Worm (Caenorhabditis elegans): ENCODE results near the gene metl-5.
A peak's percentile ranks its signal among the peaks of the same experiment; 100 is the strongest.

Gene metl-5

ce11 chrIII:4796536-4796935 lies 6.3 kb upstream of the metl-5 start, which contains the start of gene tag-325:
Gene tag-325, plus strand, starts transcription at chrIII:4796836.
- TF ChIP-seq fos-1 (tag; optimal IDR thresholded peaks at IDR 0.05) = peak; percentile 26
- no peak for TF ChIP-seq mab-5 (tag; optimal IDR thresholded peaks at IDR 0.05)

DNA sequence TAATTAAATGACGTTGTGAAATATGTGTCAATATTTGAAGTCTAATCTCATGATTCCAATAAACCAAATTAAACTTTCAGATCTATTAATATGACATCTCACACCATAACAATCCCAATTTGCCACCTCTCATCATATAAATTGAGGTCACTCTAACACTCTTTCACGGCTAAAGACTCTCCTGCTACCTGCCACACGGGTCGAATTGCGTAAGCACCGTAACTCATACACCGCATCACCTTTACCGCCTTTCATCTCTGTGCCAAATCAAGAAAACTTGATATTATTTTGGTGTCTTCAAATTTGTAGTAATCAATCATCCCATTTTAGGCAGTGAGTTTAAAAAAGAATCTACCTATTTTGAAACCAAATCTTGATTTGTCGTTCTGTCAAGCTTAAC lies 3.5 kb downstream of the metl-5 start:
- TF ChIP-seq ama-1 (optimal IDR thresholded peaks at IDR 0.05) = no peak
- TF ChIP-seq unc-62 (GFP tag; optimal IDR thresholded peaks at IDR 0.05) = no peak
- TF ChIP-seq gmeb-1 (tag; optimal IDR thresholded peaks at IDR 0.05) = no peak

DNA sequence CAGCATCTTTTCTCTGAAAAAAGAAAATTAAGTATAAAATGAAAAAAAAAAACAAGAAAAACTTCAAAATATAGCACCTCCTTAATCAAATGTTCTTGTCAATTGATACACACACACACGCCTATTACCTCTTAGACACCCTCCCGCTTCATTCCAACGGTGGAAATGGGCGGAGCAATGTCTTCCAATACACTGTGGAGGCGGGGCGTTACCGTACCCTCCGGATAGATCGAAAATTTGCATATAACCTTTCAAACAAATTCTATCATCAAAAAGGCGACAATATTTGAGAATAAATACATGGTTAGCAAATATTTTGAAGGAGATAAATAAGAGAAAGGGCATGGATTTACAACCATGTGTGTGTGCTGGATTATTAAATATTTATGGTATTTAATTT lies 5.3 kb downstream of the metl-5 start:
- no peak for TF ChIP-seq ama-1 (optimal IDR thresholded peaks at IDR 0.05)
- peak in 1 of 2 experiments; percentile 63 for TF ChIP-seq lsy-2 (tag; optimal IDR thresholded peaks at IDR 0.05)

DNA sequence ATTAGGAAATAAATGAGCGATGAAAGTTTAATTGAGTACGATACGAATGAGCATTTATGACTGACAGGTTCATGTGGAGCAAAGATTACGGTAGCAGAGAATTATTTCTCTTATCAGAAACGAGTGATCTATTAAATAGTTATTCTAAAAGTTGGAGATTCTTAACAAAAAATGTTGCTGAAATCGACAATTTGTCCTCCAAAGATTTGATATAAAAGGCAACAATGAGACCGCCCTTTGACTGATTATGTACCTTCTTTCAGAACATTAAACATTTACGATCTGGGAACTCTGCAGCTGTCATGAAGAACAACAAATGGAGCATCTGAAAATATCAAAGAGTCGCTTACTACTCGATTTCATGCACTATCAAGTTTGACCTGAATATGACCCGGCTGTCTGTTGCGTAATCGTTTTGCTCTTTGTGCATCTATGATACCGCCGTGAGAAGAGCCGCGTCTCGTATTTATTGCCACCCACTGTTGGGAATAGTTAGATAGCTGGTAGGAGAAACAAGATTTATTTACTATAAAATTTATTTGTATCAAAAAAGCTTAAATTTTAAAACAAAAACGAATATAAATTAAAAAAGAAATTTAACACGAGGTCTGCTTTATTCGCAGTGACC lies 6.8 kb downstream of the metl-5 start, which contains the start of gene pal-1:
TSS of gene pal-1 (minus strand) at position 51 of the 628 bp plus-strand sequence.
- TF ChIP-seq elt-1 (tag; optimal IDR thresholded peaks at IDR 0.05) (no peak), Y55F3AM.14 (GFP tag; optimal IDR thresholded peaks at IDR 0.05) (no peak), gmeb-1 (tag; optimal IDR thresholded peaks at IDR 0.05) (no peak), nhr-23 (tag; optimal IDR thresholded peaks at IDR 0.05) (no peak), unc-55 (GFP tag; optimal IDR thresholded peaks at IDR 0.05) (no peak), unc-62 (GFP tag; optimal IDR thresholded peaks at IDR 0.05) (no peak), peb-1 (tag; optimal IDR thresholded peaks at IDR 0.05) (no peak), alr-1 (tag; optimal IDR thresholded peaks at IDR 0.05) (no peak), nhr-129 (tag; optimal IDR thresholded peaks at IDR 0.05) (no peak), nhr-11 (tag; optimal IDR thresholded peaks at IDR 0.05) (no peak), lin-11 (tag; optimal IDR thresholded peaks at IDR 0.05) (no peak)

ce11 chrIII:4811195-4811594 lies 8.4 kb downstream of the metl-5 start, which contains the start of gene C38D4.7:
Gene C38D4.7, minus strand, starts transcription at chrIII:4811295.
- TF ChIP-seq peb-1 (tag; optimal IDR thresholded peaks at IDR 0.05) (no peak), elt-1 (tag; optimal IDR thresholded peaks at IDR 0.05) (no peak), sma-3 (GFP tag; optimal IDR thresholded peaks at IDR 0.05) (no peak), ztf-1 (GFP tag; conservative IDR thresholded peaks at IDR 0.05) (no peak), nhr-10 (tag; optimal IDR thresholded peaks at IDR 0.05) (no peak), nhr-237 (tag; optimal IDR thresholded peaks at IDR 0.05) (no peak), nhr-11 (tag; optimal IDR thresholded peaks at IDR 0.05) (no peak), dmd-4 (tag; optimal IDR thresholded peaks at IDR 0.05) (no peak), lsy-2 (tag; optimal IDR thresholded peaks at IDR 0.05) (no peak), sma-9 (GFP tag; optimal IDR thresholded peaks at IDR 0.05) (no peak), sma-9 (tag; optimal IDR thresholded peaks at IDR 0.05) (no peak), nhr-129 (tag; optimal IDR thresholded peaks at IDR 0.05) (no peak), C34F6.9 (tag; optimal IDR thresholded peaks at IDR 0.05) (no peak), nhr-25 (tag; optimal IDR thresholded peaks at IDR 0.05) (no peak), egl-27 (tag; optimal IDR thresholded peaks at IDR 0.05) (no peak), unc-39 (tag; optimal IDR thresholded peaks at IDR 0.05) (no peak), nhr-77 (tag; optimal IDR thresholded peaks at IDR 0.05) (no peak), mdl-1 (tag; optimal IDR thresholded peaks at IDR 0.05) (no peak), unc-55 (GFP tag; optimal IDR thresholded peaks at IDR 0.05) (no peak)

- no peak for TF ChIP-seq lsy-2 (tag; optimal IDR thresholded peaks at IDR 0.05)
- no peak for TF ChIP-seq sma-3 (GFP tag; optimal IDR thresholded peaks at IDR 0.05)
- no peak for TF ChIP-seq elt-3 (tag; optimal IDR thresholded peaks at IDR 0.05)
- no peak for TF ChIP-seq lin-13 (GFP tag; optimal IDR thresholded peaks at IDR 0.05)
- no peak for TF ChIP-seq ztf-11 (tag; optimal IDR thresholded peaks at IDR 0.05)
- TF ChIP-seq crh-2 (tag; optimal IDR thresholded peaks at IDR 0.05) = no peak
- no peak for TF ChIP-seq nhr-237 (tag; optimal IDR thresholded peaks at IDR 0.05)
- TF ChIP-seq peb-1 (tag; optimal IDR thresholded peaks at IDR 0.05) = no peak
These were observed 11.9 kb downstream of the metl-5 start, which contains the start of gene arl-6 for ce11 chrIII:4814730-4815129. Gene arl-6, minus strand, starts transcription at chrIII:4814830.
